Fruit fly (Drosophila melanogaster) whole organism, embryonic: ENCODE results near the gene alpha-PheRS.

ENCODE experiments used
- Bgb ChIP-seq: fragments of 200-800 bp; sonication (Bioruptor generic); IDR thresholded peaks from 2 replicates; pipeline ENCODE4 v1.3.6; 2022; ENCODE audit warnings: missing biosample characterization, missing genetic modification characterization; ENCODE audit not compliant: partially characterized antibody
- CG10274 ChIP-seq: fragments of 200-800 bp; sonication (Bioruptor generic); optimal IDR thresholded peaks from 3 replicates; lab custom pipeline; 2017; ENCODE audit warnings: missing biosample characterization, mild to moderate bottlenecking, missing genetic modification characterization
- CG10565 ChIP-seq: fragments of 200-800 bp; sonication (Bioruptor generic); optimal IDR thresholded peaks from 3 replicates; lab custom pipeline; 2016; ENCODE audit warnings: missing biosample characterization, mild to moderate bottlenecking, missing genetic modification characterization
- CG11456 ChIP-seq: fragments of 200-800 bp; sonication (Bioruptor generic); IDR thresholded peaks from 3 replicates; pipeline ENCODE4 v1.3.6; 2022; ENCODE audit warnings: missing biosample characterization, missing genetic modification characterization
- CG12299 ChIP-seq: fragments of 200-800 bp; sonication (Bioruptor generic); optimal IDR thresholded peaks from 2 replicates; lab custom pipeline; 2018; ENCODE audit warnings: missing biosample characterization, mild to moderate bottlenecking, missing genetic modification characterization
- CG12769 ChIP-seq: fragments of 200-800 bp; sonication (Bioruptor generic); optimal IDR thresholded peaks from 2 replicates; lab custom pipeline; 2019; ENCODE audit warnings: missing biosample characterization, mild to moderate bottlenecking, missing genetic modification characterization, moderate library complexity
- CG16779 ChIP-seq: fragments of 200-800 bp; sonication (Bioruptor generic); IDR thresholded peaks from 2 replicates; pipeline ENCODE4 v1.3.6; 2022; ENCODE audit warnings: missing biosample characterization, missing genetic modification characterization
- CG16813 ChIP-seq: fragments of 200-800 bp; sonication (Bioruptor generic); IDR thresholded peaks from 3 replicates; pipeline ENCODE4 v1.3.6; 2022; ENCODE audit warnings: missing biosample characterization, missing genetic modification characterization; ENCODE audit not compliant: partially characterized antibody
- CG16815 ChIP-seq: fragments of 200-800 bp; sonication (Bioruptor generic); optimal IDR thresholded peaks from 3 replicates; lab custom pipeline; 2017; ENCODE audit warnings: missing biosample characterization, mild to moderate bottlenecking, missing genetic modification characterization
- CG17328 ChIP-seq: fragments of 200-800 bp; sonication (Bioruptor generic); IDR thresholded peaks from 2 replicates; pipeline ENCODE4 v1.3.6; 2022; ENCODE audit warnings: missing biosample characterization, missing genetic modification characterization
- CG17359 ChIP-seq: fragments of 200-800 bp; sonication (Bioruptor generic); optimal IDR thresholded peaks from 3 replicates; lab custom pipeline; 2018; ENCODE audit warnings: missing biosample characterization, mild to moderate bottlenecking, missing genetic modification characterization, moderate library complexity
- CG17361 ChIP-seq: fragments of 200-800 bp; sonication (Bioruptor generic); IDR thresholded peaks from 3 replicates; pipeline ENCODE4 v1.3.6; 2022; ENCODE audit warnings: missing biosample characterization, missing genetic modification characterization
- CG17829 ChIP-seq: fragments of 200-800 bp; optimal IDR thresholded peaks from 2 replicates; lab custom pipeline; 2019; ENCODE audit warnings: missing biosample characterization, mild to moderate bottlenecking, missing genetic modification characterization, moderate library complexity
- CG30020 ChIP-seq: fragments of 200-800 bp; optimal IDR thresholded peaks from 2 replicates; lab custom pipeline; 2019; ENCODE audit warnings: missing biosample characterization, mild to moderate bottlenecking, missing genetic modification characterization, moderate library complexity
- CG32772 ChIP-seq: fragments of 200-800 bp; sonication (Bioruptor generic); IDR thresholded peaks from 2 replicates; pipeline ENCODE4 v1.3.6; 2022; ENCODE audit warnings: missing biosample characterization, missing genetic modification characterization
- CG34422 ChIP-seq: fragments of 200-800 bp; sonication (Bioruptor generic); IDR thresholded peaks from 3 replicates; pipeline ENCODE4 v1.3.6; 2022; ENCODE audit warnings: missing biosample characterization, missing genetic modification characterization
- CG4328 ChIP-seq: fragments of 200-800 bp; sonication (Bioruptor generic); optimal IDR thresholded peaks from 3 replicates; lab custom pipeline; 2017; ENCODE audit warnings: missing biosample characterization, missing genetic modification reagents, missing genetic modification characterization
- CG4854 ChIP-seq: fragments of 200-800 bp; sonication (Bioruptor generic); optimal IDR thresholded peaks from 2 replicates; lab custom pipeline; 2016; ENCODE audit warnings: missing biosample characterization, missing genetic modification characterization, inconsistent platforms
- CG6254 ChIP-seq: fragments of 200-800 bp; sonication (Bioruptor generic); optimal IDR thresholded peaks from 3 replicates; lab custom pipeline; 2017; ENCODE audit warnings: mild to moderate bottlenecking, missing biosample characterization, missing genetic modification reagents, missing genetic modification characterization
- CG6689 ChIP-seq: fragments of 200-800 bp; sonication (Bioruptor generic); IDR thresholded peaks from 2 replicates; pipeline ENCODE4 v1.3.6; 2022; ENCODE audit warnings: missing biosample characterization, missing genetic modification characterization
- CG6813 ChIP-seq: fragments of 200-800 bp; sonication (Bioruptor generic); optimal IDR thresholded peaks from 2 replicates; lab custom pipeline; 2017; ENCODE audit warnings: missing biosample characterization, missing genetic modification characterization, mild to moderate bottlenecking, moderate library complexity, missing genetic modification reagents
- CG8089 ChIP-seq: fragments of 200-800 bp; sonication (Bioruptor generic); optimal IDR thresholded peaks from 3 replicates; lab custom pipeline; 2016; ENCODE audit warnings: missing biosample characterization, missing genetic modification characterization
- CG9817 ChIP-seq: fragments of 200-800 bp; sonication (Bioruptor generic); optimal IDR thresholded peaks from 2 replicates; lab custom pipeline; 2018; ENCODE audit warnings: missing biosample characterization, mild to moderate bottlenecking, missing genetic modification characterization, moderate library complexity
- Dek ChIP-seq: fragments of 200-800 bp; sonication (Bioruptor generic); optimal IDR thresholded peaks from 3 replicates; lab custom pipeline; 2019; ENCODE audit warnings: missing biosample characterization, mild to moderate bottlenecking, missing genetic modification characterization, moderate library complexity
- Doc3 ChIP-seq: fragments of 200-800 bp; sonication (Bioruptor generic); IDR thresholded peaks from 3 replicates; pipeline ENCODE4 v1.3.6; 2022; ENCODE audit warnings: missing biosample characterization, missing genetic modification characterization; ENCODE audit not compliant: partially characterized antibody
- Fer2 ChIP-seq: fragments of 200-800 bp; sonication (Bioruptor generic); optimal IDR thresholded peaks from 2 replicates; lab custom pipeline; 2018; ENCODE audit warnings: missing biosample characterization, mild to moderate bottlenecking, missing genetic modification characterization, moderate library complexity
- HLH4C ChIP-seq: fragments of 200-800 bp; sonication (Bioruptor generic); IDR thresholded peaks from 3 replicates; pipeline ENCODE4 v1.3.6; 2022; ENCODE audit warnings: missing biosample characterization, missing genetic modification characterization; ENCODE audit not compliant: partially characterized antibody
- Hr3 ChIP-seq: fragments of 200-800 bp; sonication (Bioruptor generic); optimal IDR thresholded peaks from 3 replicates; lab custom pipeline; 2016; ENCODE audit warnings: missing biosample characterization, missing genetic modification characterization
- Myb ChIP-seq: fragments of 200-800 bp; sonication (Bioruptor generic); optimal IDR thresholded peaks from 2 replicates; lab custom pipeline; 2016; ENCODE audit warnings: missing biosample characterization, missing genetic modification characterization
- NFAT ChIP-seq: fragments of 200-800 bp; sonication (Bioruptor generic); IDR thresholded peaks from 2 replicates; pipeline ENCODE4 v1.3.6; 2022; ENCODE audit warnings: missing biosample characterization, missing genetic modification characterization
- Nf-YC ChIP-seq: fragments of 200-800 bp; optimal IDR thresholded peaks from 3 replicates; lab custom pipeline; 2019; ENCODE audit warnings: missing biosample characterization, mild to moderate bottlenecking, missing genetic modification characterization, moderate library complexity
- NfI ChIP-seq: fragments of 200-800 bp; sonication (Bioruptor generic); optimal IDR thresholded peaks from 3 replicates; lab custom pipeline; 2018; ENCODE audit warnings: missing biosample characterization, mild to moderate bottlenecking, missing genetic modification characterization, moderate library complexity
- Scr ChIP-seq: fragments of 200-800 bp; sonication (Bioruptor generic); IDR thresholded peaks from 2 replicates; pipeline ENCODE4 v1.3.6; 2022; ENCODE audit warnings: missing biosample characterization, missing genetic modification characterization; ENCODE audit not compliant: partially characterized antibody
- abd-A ChIP-seq: fragments of 200-800 bp; sonication (Bioruptor generic); optimal IDR thresholded peaks from 3 replicates; lab custom pipeline; 2019; ENCODE audit warnings: missing biosample characterization, mild to moderate bottlenecking, missing genetic modification characterization, moderate library complexity
- bab2 ChIP-seq: fragments of 200-800 bp; sonication (Bioruptor generic); optimal IDR thresholded peaks from 2 replicates; lab custom pipeline; 2016; ENCODE audit warnings: missing biosample characterization, missing genetic modification characterization
- br ChIP-seq: fragments of >200 bp; optimal IDR thresholded peaks from 2 replicates; lab custom pipeline; 2017
- fd96Cb ChIP-seq: fragments of 200-800 bp; sonication (Bioruptor generic); optimal IDR thresholded peaks from 2 replicates; lab custom pipeline; 2018; ENCODE audit warnings: missing biosample characterization, mild to moderate bottlenecking, missing genetic modification characterization, moderate library complexity
- gce ChIP-seq: fragments of 200-800 bp; sonication (Bioruptor generic); IDR thresholded peaks from 3 replicates; pipeline ENCODE4 v1.3.6; 2022; ENCODE audit warnings: missing biosample characterization, missing genetic modification characterization
- gro ChIP-seq: fragments of 200-800 bp; sonication (Bioruptor generic); optimal IDR thresholded peaks from 2 replicates; lab custom pipeline; 2016; ENCODE audit warnings: missing biosample characterization, missing genetic modification characterization
- hth ChIP-seq: fragments of >200 bp; optimal IDR thresholded peaks from 2 replicates; lab custom pipeline; 2017; ENCODE audit warnings: inconsistent platforms
- luna ChIP-seq: fragments of 200-800 bp; sonication (Bioruptor generic); optimal IDR thresholded peaks from 2 replicates; lab custom pipeline; 2016; ENCODE audit warnings: missing biosample characterization, missing genetic modification characterization
- mam ChIP-seq: fragments of 200-800 bp; sonication (Bioruptor generic); optimal IDR thresholded peaks from 3 replicates; lab custom pipeline; 2016; ENCODE audit warnings: missing biosample characterization, missing genetic modification characterization
- psq ChIP-seq: fragments of 200-800 bp; sonication (Bioruptor generic); optimal IDR thresholded peaks from 2 replicates; lab custom pipeline; 2017; ENCODE audit warnings: missing biosample characterization, missing genetic modification characterization
- run ChIP-seq: fragments of 200-800 bp; sonication (Bioruptor generic); optimal IDR thresholded peaks from 3 replicates; lab custom pipeline; 2018; ENCODE audit warnings: missing biosample characterization, mild to moderate bottlenecking, missing genetic modification characterization
- sens ChIP-seq: fragments of 200-800 bp; sonication (Bioruptor generic); peaks from one replicate; lab custom pipeline; 2016; ENCODE audit warnings: missing biosample characterization, missing genetic modification characterization
- sisA ChIP-seq: fragments of 200-800 bp; sonication (Bioruptor generic); IDR thresholded peaks from 2 replicates; pipeline ENCODE4 v1.3.6; 2022; ENCODE audit warnings: missing biosample characterization, missing genetic modification characterization
- toy ChIP-seq: fragments of 200-800 bp; sonication (Bioruptor generic); IDR thresholded peaks from 2 replicates; pipeline ENCODE4 v1.3.6; 2022; ENCODE audit warnings: missing biosample characterization, missing genetic modification characterization
- unc-4 ChIP-seq: fragments of 200-800 bp; sonication (Bioruptor generic); IDR thresholded peaks from 2 replicates; pipeline ENCODE4 v1.3.6; 2022; ENCODE audit warnings: missing biosample characterization, missing genetic modification characterization; ENCODE audit not compliant: partially characterized antibody
- zen2 ChIP-seq: fragments of 200-800 bp; sonication (Bioruptor generic); IDR thresholded peaks from 3 replicates; pipeline ENCODE4 v1.3.6; 2022; ENCODE audit warnings: missing biosample characterization, missing genetic modification characterization; ENCODE audit not compliant: partially characterized antibody
- zfh1 ChIP-seq: fragments of 200-800 bp; sonication (Bioruptor generic); IDR thresholded peaks from 3 replicates; pipeline ENCODE4 v1.3.6; 2022; ENCODE audit warnings: missing biosample characterization, missing genetic modification characterization

Gene alpha-PheRS

dm6 chrX:8131693-8132313 lies 13.6 kb downstream of the alpha-PheRS start, which contains the start of gene CG10958 (continued):
- TF ChIP-seq hth (lab: Kevin White, UChicago) = no peak
- TF ChIP-seq CG6813 (GFP tag; lab: Kevin White, UChicago) = no peak
- peak; percentile 28 for TF ChIP-seq fd96Cb (tag; lab: Kevin White, UChicago)
- peak; percentile 52; the same call in 1 of the 3 replicates for TF ChIP-seq CG11456 (GFP tag; lab: Robert Waterston, UW)
- no peak for TF ChIP-seq CG12769
- peak; percentile 35 for TF ChIP-seq Nf-YC (tag; lab: Kevin White, UChicago)
- TF ChIP-seq CG17328 (GFP tag; lab: Robert Waterston, UW) = peak; percentile 55; the same call in 1 of the 2 replicates
- TF ChIP-seq Bgb (GFP tag; lab: Robert Waterston, UW) = no peak
- TF ChIP-seq mam = peak; percentile 53
- TF ChIP-seq Fer2 (tag; lab: Kevin White, UChicago) = peak; percentile 18
- 0 out of 2 replicates have a peak, but pooled peaks have one; percentile 15 for TF ChIP-seq NFAT (GFP tag; lab: Robert Waterston, UW)
- TF ChIP-seq CG17359 (tag; lab: Kevin White, UChicago) = peak; percentile 49
- no peak for TF ChIP-seq gro
- TF ChIP-seq Doc3 (GFP tag; lab: Robert Waterston, UW) = peak; percentile 14; the same call in 1 of the 3 replicates
- TF ChIP-seq psq = peak; percentile 1
- TF ChIP-seq CG30020 (tag; lab: Kevin White, UChicago) = peak; percentile 11
- TF ChIP-seq CG6254 (GFP tag; lab: Kevin White, UChicago) = no peak
- TF ChIP-seq CG17361 (GFP tag; lab: Robert Waterston, UW) = peak; percentile 65; the same call in 2 of the 3 replicates
- no peak for TF ChIP-seq abd-A
- TF ChIP-seq bab2 (GFP tag; lab: Kevin White, UChicago) = no peak
- no peak for TF ChIP-seq luna (GFP tag; lab: Kevin White, UChicago)
- TF ChIP-seq toy (GFP tag; lab: Robert Waterston, UW) = no peak
- TF ChIP-seq Scr (GFP tag; lab: Robert Waterston, UW) = peak; percentile 31; the same call in 1 of the 2 replicates
- no peak for TF ChIP-seq br
- TF ChIP-seq CG9817 (tag; lab: Kevin White, UChicago) = peak; percentile 44
- TF ChIP-seq CG10565 = no peak
- TF ChIP-seq sisA = peak; percentile 52
- TF ChIP-seq zen2 = no peak
- TF ChIP-seq Hr3 = peak; percentile 49
- peak; percentile 64; the same call in 1 of the 2 replicates for TF ChIP-seq CG6689 (GFP tag; lab: Robert Waterston, UW)
- TF ChIP-seq CG16815 (GFP tag; lab: Kevin White, UChicago) = peak; percentile 13
- TF ChIP-seq HLH4C (GFP tag; lab: Robert Waterston, UW) = no peak
- no peak for TF ChIP-seq unc-4 (GFP tag; lab: Robert Waterston, UW)
- peak; percentile 8 for TF ChIP-seq CG4854 (GFP tag; lab: Kevin White, UChicago)
- TF ChIP-seq CG16813 (GFP tag; lab: Robert Waterston, UW) = no peak
- TF ChIP-seq CG12299 (tag; lab: Kevin White, UChicago) = peak; percentile 46
- peak; percentile 31 for TF ChIP-seq Dek (tag; lab: Kevin White, UChicago)
- peak; percentile 5 for TF ChIP-seq CG4328 (GFP tag; lab: Kevin White, UChicago)
- TF ChIP-seq CG32772 (GFP tag; lab: Robert Waterston, UW) = peak; percentile 52; the same call in 1 of the 2 replicates
- TF ChIP-seq sens (GFP tag; lab: Kevin White, UChicago) = peak; percentile 88
- no peak for TF ChIP-seq CG8089 (GFP tag; lab: Kevin White, UChicago)
- peak; percentile 59 for TF ChIP-seq CG17829
- peak; percentile 42; the same call in 1 of the 3 replicates for TF ChIP-seq CG34422 (GFP tag; lab: Robert Waterston, UW)
- peak; percentile 43 for TF ChIP-seq NfI
- TF ChIP-seq Myb (GFP tag; lab: Kevin White, UChicago) = peak; percentile 2
- peak; percentile 1 for TF ChIP-seq run (tag; lab: Kevin White, UChicago)
- TF ChIP-seq CG10274 (GFP tag; lab: Kevin White, UChicago) = no peak
- no peak for TF ChIP-seq CG16779 (GFP tag; lab: Robert Waterston, UW)
- TF ChIP-seq gce (GFP tag; lab: Robert Waterston, UW) = no peak
- TF ChIP-seq zfh1 (GFP tag; lab: Robert Waterston, UW) = peak; percentile 66; the same call in 2 of the 3 replicates
